Worm (Caenorhabditis elegans): ENCODE results near the gene gon-4.

Gene gon-4

ce11 chrIV:10177779-10178178, 19.8 kb upstream of the gon-4 start, which contains the start of gene mspn-1:
Gene mspn-1 (plus strand): TSS chrIV:10177968.
- TF ChIP-seq lin-11 (tag; optimal IDR thresholded peaks at IDR 0.05) (no peak), unc-55 (GFP tag; optimal IDR thresholded peaks at IDR 0.05) (no peak), F13H6.1 (tag; optimal IDR thresholded peaks at IDR 0.05) (no peak)

DNA sequence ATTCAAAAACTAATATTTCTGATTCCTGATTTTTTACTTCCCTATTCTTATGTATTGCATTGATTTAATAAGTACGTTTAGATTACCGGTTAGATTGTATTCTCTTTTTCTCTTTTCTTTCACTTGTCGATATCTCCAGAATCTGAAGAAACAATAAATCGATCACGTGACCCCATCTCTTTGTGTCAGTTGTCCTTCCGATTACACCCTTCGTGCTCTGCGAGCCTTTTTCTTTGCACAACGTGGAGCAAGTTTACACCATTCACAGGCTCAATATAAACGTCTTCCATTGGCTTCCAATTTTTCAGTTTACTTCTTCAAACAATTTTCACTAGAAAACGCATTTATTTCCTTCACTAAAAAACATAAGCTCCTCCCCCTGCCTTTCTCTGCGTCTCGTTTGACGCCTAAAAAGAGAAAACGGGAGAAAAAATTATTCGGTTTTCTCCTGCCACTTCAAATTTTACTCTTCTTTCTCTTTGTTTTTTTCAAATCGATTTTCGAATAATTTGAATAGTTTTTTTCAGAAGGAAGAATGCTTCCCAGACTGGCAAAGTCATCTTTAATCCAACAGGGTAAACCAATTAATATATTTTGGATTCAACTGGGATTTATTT, 17.4 kb upstream of the gon-4 start, which contains the start of gene gta-1:
TSS of gene gta-1 (plus strand) at position 528 of the 617 bp plus-strand sequence.
- TF ChIP-seq aly-2 (tag; optimal IDR thresholded peaks at IDR 0.05) (no peak), fos-1 (tag; optimal IDR thresholded peaks at IDR 0.05) (no peak), blmp-1 (tag; optimal IDR thresholded peaks at IDR 0.05; ENCODE audit: insufficient read depth) (peak; percentile 20), elt-3 (tag; optimal IDR thresholded peaks at IDR 0.05) (no peak), mbf-1 (tag; optimal IDR thresholded peaks at IDR 0.05) (no peak), sma-9 (GFP tag; optimal IDR thresholded peaks at IDR 0.05) (peak; percentile 20), sma-9 (tag; optimal IDR thresholded peaks at IDR 0.05) (no peak), nhr-129 (tag; optimal IDR thresholded peaks at IDR 0.05) (peak; percentile 71), sem-4 (tag; optimal IDR thresholded peaks at IDR 0.05) (no peak), snpc-4 (tag; optimal IDR thresholded peaks at IDR 0.05) (no peak), nhr-12 (tag; optimal IDR thresholded peaks at IDR 0.05) (no peak), R02D3.7 (tag; optimal IDR thresholded peaks at IDR 0.05) (no peak), lsy-2 (tag; optimal IDR thresholded peaks at IDR 0.05) (peak in 1 of 2 experiments; percentile 34), alr-1 (tag; optimal IDR thresholded peaks at IDR 0.05) (no peak), egl-27 (tag; optimal IDR thresholded peaks at IDR 0.05) (no peak), elt-1 (tag; optimal IDR thresholded peaks at IDR 0.05) (no peak), crh-2 (tag; optimal IDR thresholded peaks at IDR 0.05) (peak; percentile 52), ztf-11 (tag; optimal IDR thresholded peaks at IDR 0.05) (no peak), nhr-25 (tag; optimal IDR thresholded peaks at IDR 0.05) (no peak), Y55F3AM.14 (GFP tag; optimal IDR thresholded peaks at IDR 0.05) (no peak), ztf-1 (GFP tag; conservative IDR thresholded peaks at IDR 0.05) (no peak), nhr-237 (tag; optimal IDR thresholded peaks at IDR 0.05) (no peak), ceh-82 (tag; optimal IDR thresholded peaks at IDR 0.05) (no peak), ztf-4 (tag; optimal IDR thresholded peaks at IDR 0.05) (peak; percentile 18), nhr-6 (tag; optimal IDR thresholded peaks at IDR 0.05) (no peak), ceh-16 (tag; optimal IDR thresholded peaks at IDR 0.05) (no peak), C34F6.9 (tag; optimal IDR thresholded peaks at IDR 0.05) (peak; percentile 38), unc-55 (GFP tag; optimal IDR thresholded peaks at IDR 0.05) (peak; percentile 65)

- TF ChIP-seq unc-62 (GFP tag; optimal IDR thresholded peaks at IDR 0.05) (no peak), lsy-2 (tag; optimal IDR thresholded peaks at IDR 0.05) (no peak), ztf-11 (tag; optimal IDR thresholded peaks at IDR 0.05) (no peak), nhr-77 (tag; optimal IDR thresholded peaks at IDR 0.05) (no peak), mab-5 (tag; optimal IDR thresholded peaks at IDR 0.05) (no peak), ama-1 (optimal IDR thresholded peaks at IDR 0.05) (no peak), R02D3.7 (tag; optimal IDR thresholded peaks at IDR 0.05) (no peak), nhr-10 (tag; optimal IDR thresholded peaks at IDR 0.05) (no peak), nhr-237 (tag; optimal IDR thresholded peaks at IDR 0.05) (no peak), nhr-21 (tag; optimal IDR thresholded peaks at IDR 0.05) (no peak), sma-3 (GFP tag; optimal IDR thresholded peaks at IDR 0.05) (no peak), mdl-1 (tag; optimal IDR thresholded peaks at IDR 0.05) (no peak), ztf-1 (GFP tag; conservative IDR thresholded peaks at IDR 0.05) (no peak), nhr-25 (tag; optimal IDR thresholded peaks at IDR 0.05) (no peak), egl-27 (tag; optimal IDR thresholded peaks at IDR 0.05) (no peak), lin-39 (tag; optimal IDR thresholded peaks at IDR 0.05) (no peak)
Observed at ce11 chrIV:10188505-10188904, 9.1 kb upstream of the gon-4 start.

ce11 chrIV:10190586-10190985, 7.0 kb upstream of the gon-4 start:
- TF ChIP-seq elt-1 (tag; optimal IDR thresholded peaks at IDR 0.05) (no peak), R02D3.7 (tag; optimal IDR thresholded peaks at IDR 0.05) (no peak), peb-1 (tag; optimal IDR thresholded peaks at IDR 0.05) (no peak), sma-3 (GFP tag; optimal IDR thresholded peaks at IDR 0.05) (no peak)
